Fruit fly (Drosophila melanogaster) S2 (cell line): ENCODE measurements around the gene CG43779.

Experiments used
- CG8478 ChIP-seq: fragments of >200 bp; optimal IDR thresholded peaks from 2 replicates; lab custom pipeline; 2018
- CTCF ChIP-seq, 2 experiments: fragments of >200 bp; optimal IDR thresholded peaks; 2 replicates each; lab custom pipeline; 2018

CG43779 gene

DNA sequence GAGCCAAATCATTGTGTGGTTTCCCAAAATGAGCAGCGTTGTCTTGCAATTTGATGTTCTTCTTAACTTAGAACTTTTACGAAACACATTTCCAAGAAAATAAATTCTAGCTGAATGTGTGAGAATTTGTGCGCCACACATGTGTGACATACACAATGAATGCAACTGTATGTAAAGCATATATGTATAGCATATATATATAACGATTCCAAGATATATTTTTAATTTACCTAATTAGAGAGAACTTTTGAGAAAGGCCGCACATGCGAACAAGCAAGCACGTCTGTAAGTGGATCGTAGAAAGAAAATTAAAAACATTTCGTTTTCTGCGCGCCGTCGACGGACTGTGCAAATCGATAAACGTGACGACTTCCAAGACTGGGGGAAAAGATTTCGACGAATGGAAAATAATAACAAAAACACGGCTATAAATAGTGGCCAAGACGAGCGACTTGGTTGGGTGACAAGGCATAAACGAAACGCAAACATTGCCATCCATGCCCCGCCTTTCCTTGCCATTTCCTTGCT lies 14.5 kb downstream of the CG43779 start:
- no peak for TF ChIP-seq CTCF (optimal IDR thresholded peaks at IDR 0.05; lab: Kevin White, UChicago)

DNA sequence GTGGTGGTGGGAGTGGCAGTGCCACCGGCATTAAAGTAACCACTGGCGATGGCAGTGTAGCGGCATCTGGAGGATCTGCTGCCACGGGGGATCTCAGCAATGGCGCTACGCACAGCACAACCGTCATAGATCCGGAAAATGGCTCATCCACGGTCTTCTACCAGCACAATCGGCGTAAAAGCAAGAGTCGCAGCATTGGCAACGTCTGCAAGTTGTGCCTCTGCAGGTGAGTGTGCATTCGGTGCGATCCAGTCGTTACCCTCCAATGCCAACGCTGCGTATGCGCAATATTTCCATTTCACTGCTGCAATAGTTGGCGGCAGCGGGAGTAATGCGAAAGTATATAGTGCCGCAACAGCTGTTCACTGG lies 15.5 kb downstream of the CG43779 start:
- TF ChIP-seq CTCF (optimal IDR thresholded peaks at IDR 0.05; lab: Kevin White, UChicago), result no peak
- TF ChIP-seq CG8478 (lab: Kevin White, UChicago), result no peak

DNA sequence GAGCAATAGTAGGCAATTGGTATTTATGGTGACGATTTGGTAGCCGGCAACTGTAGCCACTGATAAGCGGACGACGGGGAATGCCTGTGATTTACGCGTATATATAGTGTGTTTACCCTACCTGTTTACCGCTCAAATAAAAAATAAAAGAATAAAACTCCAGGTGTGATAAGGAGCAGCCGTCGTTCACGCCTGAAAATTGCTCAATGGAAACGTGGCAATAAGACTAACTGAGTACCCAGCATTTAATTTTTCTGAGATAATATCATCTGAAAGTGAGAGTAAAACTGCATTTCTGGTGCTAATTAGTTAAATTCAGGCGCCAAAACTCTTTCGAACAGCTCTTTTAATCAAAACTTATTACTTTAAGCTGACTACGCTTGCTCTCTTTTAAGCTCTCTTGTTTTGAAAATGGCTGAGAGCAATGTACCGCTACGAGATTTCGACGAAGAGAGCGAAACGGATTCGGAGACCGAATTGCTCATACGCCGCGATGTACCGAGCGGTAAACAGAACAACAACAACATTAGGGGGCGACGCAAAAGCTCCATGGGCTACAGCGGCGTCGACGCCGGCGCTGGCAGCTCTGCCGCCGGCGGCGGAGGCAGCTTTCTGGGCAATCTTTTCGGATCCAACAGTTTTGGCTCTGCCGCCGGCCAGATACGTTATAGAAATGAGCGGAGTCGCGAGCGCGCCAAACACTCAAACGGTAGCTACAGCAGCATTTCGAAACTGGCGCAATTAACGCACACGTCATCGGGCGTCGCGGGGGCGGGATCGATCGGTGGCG lies 16.1 kb downstream of the CG43779 start:
- TF ChIP-seq CTCF (optimal IDR thresholded peaks at IDR 0.05; lab: Kevin White, UChicago), result no peak
- TF ChIP-seq CG8478 (lab: Kevin White, UChicago), result no peak

- TF ChIP-seq CTCF (optimal IDR thresholded peaks at IDR 0.05; lab: Kevin White, UChicago) (no peak), CG8478 (lab: Kevin White, UChicago) (no peak)
Observed at dm6 chr2L:13289689-13290088, 16.9 kb downstream of the CG43779 start, which contains the start of gene CG31729. TSS of gene CG31729 (plus strand) at chr2L:13289997.

- TF ChIP-seq CTCF (optimal IDR thresholded peaks at IDR 0.05; lab: Kevin White, UChicago), result no peak
- no peak for TF ChIP-seq CG8478 (lab: Kevin White, UChicago)
Observed at dm6 chr2L:13286456-13286855, 20.1 kb downstream of the CG43779 start, which contains the start of the genes Drep4 and Uvrag. TSS of gene Drep4 (minus strand) at chr2L:13286462. TSS of gene Uvrag (plus strand) at chr2L:13286777.

DNA sequence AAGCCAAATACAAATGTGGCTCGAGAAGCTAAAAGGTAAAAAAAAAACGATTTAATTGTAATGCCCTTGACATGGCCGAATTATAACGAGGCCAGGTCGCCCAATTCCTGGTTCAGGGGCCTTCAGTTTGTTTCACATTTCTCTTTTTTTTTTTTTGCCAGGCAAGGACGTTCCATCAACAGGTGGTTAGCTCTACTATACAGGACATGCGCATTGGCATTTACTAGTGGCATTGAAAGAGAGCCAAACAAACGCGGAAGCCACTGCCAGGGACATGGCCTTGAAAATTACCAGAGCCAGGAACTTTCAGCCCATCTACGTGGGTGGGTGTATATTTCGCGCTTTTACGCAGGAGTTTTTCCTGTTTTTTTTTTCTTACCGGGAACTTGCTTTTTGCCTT lies 20.8 kb downstream of the CG43779 start:
- TF ChIP-seq CTCF (optimal IDR thresholded peaks at IDR 0.05; lab: Kevin White, UChicago), result no peak
- TF ChIP-seq CG8478 (lab: Kevin White, UChicago), result no peak

DNA sequence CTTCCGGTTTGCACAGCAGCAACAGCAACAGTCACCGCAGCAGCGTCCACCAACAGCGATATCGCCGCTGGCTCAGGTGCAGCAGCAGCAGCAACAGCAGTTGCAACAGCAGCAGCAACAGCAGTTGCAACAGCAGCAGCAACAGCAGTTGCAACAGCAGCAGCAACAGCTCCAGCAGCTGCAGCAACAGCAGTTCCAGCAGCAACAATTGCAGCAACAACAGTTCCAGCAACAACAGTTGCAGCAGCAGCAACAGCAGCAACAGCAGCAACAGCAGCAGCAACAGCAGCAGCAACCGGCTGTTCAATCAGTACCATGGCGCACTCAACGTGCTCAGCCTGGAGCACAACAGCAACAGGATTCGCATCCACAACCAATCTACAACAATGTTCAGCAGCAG lies 34.0 kb downstream of the CG43779 start:
- TF ChIP-seq CTCF (optimal IDR thresholded peaks at IDR 0.05; lab: Kevin White, UChicago) (no peak), CG8478 (lab: Kevin White, UChicago) (no peak)

dm6 chr2L:13268040-13268652 lies 38.4 kb downstream of the CG43779 start:
- no peak for TF ChIP-seq CG8478 (lab: Kevin White, UChicago)
- TF ChIP-seq CTCF (optimal IDR thresholded peaks at IDR 0.05; lab: Kevin White, UChicago), result no peak

DNA sequence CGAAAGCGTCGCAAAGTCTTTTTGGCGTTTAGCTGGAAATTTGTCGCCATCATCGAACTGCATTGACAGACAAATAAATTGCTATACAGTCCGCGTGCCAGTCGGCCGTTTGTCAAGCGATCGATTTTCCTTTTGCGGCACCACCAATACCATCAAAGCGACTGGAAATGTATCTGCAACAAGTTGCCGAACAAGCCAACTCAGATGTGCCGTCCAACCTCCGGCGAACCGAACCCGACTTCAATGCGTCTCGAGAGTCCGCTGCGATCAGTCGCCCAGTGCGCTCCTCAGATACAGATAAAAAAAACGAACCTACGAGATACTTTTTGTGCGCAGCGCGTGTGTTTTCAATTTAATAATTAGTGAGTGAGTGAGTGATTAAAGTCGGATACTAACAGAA lies 39.9 kb downstream of the CG43779 start:
- TF ChIP-seq CG8478 (lab: Kevin White, UChicago) (no peak), CTCF (optimal IDR thresholded peaks at IDR 0.05; lab: Kevin White, UChicago) (no peak)

DNA sequence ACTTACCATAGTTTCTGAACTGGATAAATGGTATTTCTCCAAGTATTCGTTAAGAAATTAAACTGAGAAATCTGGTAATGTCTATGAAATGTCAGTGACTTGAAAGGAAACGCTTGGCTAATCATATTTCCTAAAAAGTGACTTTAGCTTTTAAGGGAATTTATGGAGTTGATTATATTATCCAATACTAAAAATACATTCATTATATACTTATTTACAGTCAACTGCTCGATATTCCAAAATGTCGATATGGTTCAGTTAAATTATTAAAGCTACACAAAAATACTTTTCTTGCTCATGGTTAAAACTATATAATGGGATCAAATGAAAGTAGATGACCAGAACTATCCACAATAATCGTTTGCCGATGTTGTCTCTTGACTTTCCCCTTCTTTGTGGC lies 40.8 kb downstream of the CG43779 start, which contains the start of gene CG31848:
Gene CG31848, minus strand, starts transcription at position 101 of the 400 bp plus-strand sequence.
- TF ChIP-seq CTCF (optimal IDR thresholded peaks at IDR 0.05; lab: Kevin White, UChicago) (no peak), CG8478 (lab: Kevin White, UChicago) (no peak)

DNA sequence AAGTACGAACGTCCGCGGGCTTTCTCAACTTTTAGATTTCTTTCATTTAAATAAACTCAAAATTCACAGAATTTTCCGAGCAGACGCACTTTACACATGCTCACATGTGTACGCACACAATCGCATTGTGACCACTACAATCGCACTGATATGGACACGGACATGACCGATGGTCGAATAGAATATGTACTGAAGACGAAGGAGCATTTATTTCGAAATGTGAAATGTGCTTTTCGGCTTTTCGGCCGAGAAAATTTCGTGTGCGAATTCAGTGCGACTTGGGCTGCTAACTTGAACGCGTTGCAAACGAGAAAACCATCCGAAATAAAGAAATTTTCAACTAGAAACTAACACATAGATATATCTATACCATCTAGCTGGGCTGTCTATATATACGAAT lies 45.8 kb downstream of the CG43779 start, which contains the start of gene CG44085:
Gene CG44085, plus strand, starts transcription at position 269 of the 400 bp plus-strand sequence.
- no peak for TF ChIP-seq CG8478 (lab: Kevin White, UChicago)
- no peak for TF ChIP-seq CTCF (optimal IDR thresholded peaks at IDR 0.05; lab: Kevin White, UChicago)

DNA sequence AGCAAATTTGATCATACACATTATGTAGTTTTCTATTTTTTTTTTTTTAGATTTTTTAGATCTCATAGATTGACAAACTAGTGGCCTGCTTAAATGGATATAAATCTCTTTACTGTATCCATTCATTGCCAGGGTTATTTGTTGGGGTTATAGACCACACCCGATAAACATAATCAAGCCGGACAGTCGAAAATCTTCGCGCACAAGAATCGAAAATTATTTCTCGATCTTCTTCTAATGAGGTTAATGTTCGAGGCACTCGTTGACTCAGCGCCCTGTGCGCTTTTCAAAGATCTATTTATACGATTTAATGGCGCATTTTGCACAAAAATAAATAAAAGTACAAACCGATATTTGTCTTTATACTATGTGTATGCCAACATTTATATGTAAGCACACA lies 46.9 kb downstream of the CG43779 start, which contains the start of gene CG31730:
Gene CG31730, minus strand, starts transcription at position 101 of the 400 bp plus-strand sequence.
- no peak for TF ChIP-seq CTCF (optimal IDR thresholded peaks at IDR 0.05; lab: Kevin White, UChicago)
- no peak for TF ChIP-seq CG8478 (lab: Kevin White, UChicago)

DNA sequence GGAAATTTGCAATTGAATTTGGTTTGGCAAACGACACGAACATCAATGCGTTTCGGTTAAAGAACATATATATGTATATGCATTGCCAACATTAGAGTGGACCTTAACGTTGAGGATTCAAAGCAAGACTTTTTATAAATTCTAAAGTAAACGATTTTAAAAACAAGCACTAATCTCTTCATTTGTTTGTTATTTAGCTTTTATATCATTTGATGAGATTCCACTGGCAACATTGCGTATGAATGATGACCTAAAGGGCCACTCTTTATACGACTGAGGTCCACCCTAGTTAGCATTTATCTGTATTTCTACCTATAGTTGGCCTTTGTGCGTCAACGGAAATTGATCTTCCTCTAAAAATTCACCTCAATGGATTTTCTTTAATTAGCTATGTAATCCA lies 47.9 kb downstream of the CG43779 start:
- no peak for TF ChIP-seq CG8478 (lab: Kevin White, UChicago)
- TF ChIP-seq CTCF (optimal IDR thresholded peaks at IDR 0.05; lab: Kevin White, UChicago), result no peak

- TF ChIP-seq CTCF (optimal IDR thresholded peaks at IDR 0.05; lab: Kevin White, UChicago) (no peak), CG8478 (lab: Kevin White, UChicago) (no peak)
Observed at dm6 chr2L:13257177-13257576, 49.4 kb downstream of the CG43779 start, which contains the start of gene Naa20B. TSS of gene Naa20B (plus strand) at chr2L:13257477.
